Worm (Caenorhabditis elegans): ENCODE data around the gene faah-5.

DNA sequence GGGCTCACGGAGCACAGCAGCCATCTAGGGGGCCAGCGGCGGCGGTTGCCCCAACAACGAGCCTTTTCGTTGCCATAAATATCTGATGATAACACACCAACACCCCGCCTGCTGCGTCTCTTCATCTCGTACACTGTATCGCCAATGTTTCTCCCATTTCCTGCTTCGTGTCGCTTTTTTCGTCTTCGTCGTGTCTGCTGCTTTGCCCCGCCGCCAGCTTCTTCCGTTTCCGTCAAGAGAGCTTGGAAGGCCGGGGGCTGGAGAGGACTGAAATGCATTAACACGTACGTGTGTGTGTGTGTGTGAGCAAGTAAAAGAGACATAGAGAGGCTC lies 44.7 kb upstream of the faah-5 start:
- TF ChIP-seq lsy-2 (tag; optimal IDR thresholded peaks at IDR 0.05) = no peak
- no peak for TF ChIP-seq nhr-76 (tag; optimal IDR thresholded peaks at IDR 0.05)
- no peak for TF ChIP-seq nhr-28 (tag; optimal IDR thresholded peaks at IDR 0.05)
- no peak for TF ChIP-seq nhr-12 (tag; optimal IDR thresholded peaks at IDR 0.05)
- peak; percentile 74 for TF ChIP-seq unc-120 (tag; optimal IDR thresholded peaks at IDR 0.05; ENCODE audit: poor library complexity, severe bottlenecking)
- TF ChIP-seq ces-1 (GFP tag; optimal IDR thresholded peaks at IDR 0.05) = peak; percentile 24
- no peak for TF ChIP-seq nhr-237 (tag; optimal IDR thresholded peaks at IDR 0.05)
- no peak for TF ChIP-seq unc-62 (GFP tag; optimal IDR thresholded peaks at IDR 0.05)
- no peak for TF ChIP-seq lin-13 (tag; optimal IDR thresholded peaks at IDR 0.05)
- no peak for TF ChIP-seq unc-39 (tag; optimal IDR thresholded peaks at IDR 0.05)
- TF ChIP-seq nhr-2 (tag; optimal IDR thresholded peaks at IDR 0.05) = no peak
- TF ChIP-seq zip-8 (tag; optimal IDR thresholded peaks at IDR 0.05) = no peak

Measured in whole organism, mixed stage, embryonic.